Worm (Caenorhabditis elegans) whole organism, midembryonic: ENCODE measurements around the gene T09B9.1.

Experiments used
- T22C8.4 ChIP-seq: fragments of 200-800 bp; sonication (Bioruptor generic); IDR thresholded peaks from 2 replicates; pipeline ENCODE4 v1.3.6; 2022; ENCODE audit warnings: missing genetic modification characterization, missing compliant biosample characterization
- klf-2 ChIP-seq: fragments of 200-800 bp; sonication (Bioruptor generic); conservative IDR thresholded peaks from 2 replicates; pipeline ENCODE4 v1.3.6; 2022; ENCODE audit warnings: missing genetic modification reagents, missing genetic modification characterization, missing compliant biosample characterization
- ztf-23 ChIP-seq: fragments of 200-800 bp; sonication (Bioruptor generic); IDR thresholded peaks from 2 replicates; pipeline ENCODE4 v1.3.6; 2022; ENCODE audit warnings: missing genetic modification reagents, missing genetic modification characterization, missing compliant biosample characterization

ce11 chrX:9737730-9738129 lies 19.3 kb upstream of the T09B9.1 start, which contains the start of gene F15G9.5:
- TF ChIP-seq ztf-23 (GFP tag; lab: Robert Waterston, UW) (0 out of 2 replicates have a peak, but pooled peaks have one; percentile 48), T22C8.4 (GFP tag; lab: Robert Waterston, UW) (no peak), klf-2 (no peak)
